Worm (Caenorhabditis elegans) whole organism, L4 larva: ENCODE data around the gene nkb-2.

ENCODE experiments used
- Y48G9A.11 ChIP-seq: fragments of 200-800 bp; sonication (Bioruptor generic); IDR thresholded peaks from 2 replicates; pipeline ENCODE4 v1.3.6; 2022; ENCODE audit warnings: missing genetic modification reagents, missing genetic modification characterization, missing compliant biosample characterization
- dve-1 ChIP-seq: sonication (generic microtip); optimal IDR thresholded peaks from 2 replicates; lab custom pipeline; 2017; ENCODE audit warnings: antibody characterized with exemption, mild to moderate bottlenecking, missing genetic modification characterization, missing compliant biosample characterization; ENCODE audit not compliant: insufficient read depth
- madf-5 ChIP-seq, 2 experiments: fragments of 200-800 bp; sonication (Bioruptor generic); IDR thresholded peaks; 2 replicates each; pipeline ENCODE4 v1.3.6; 2022; ENCODE audit warnings: missing compliant biosample characterization in 2 of 2, missing genetic modification characterization in 2 of 2
- mep-1 ChIP-seq: fragments of 150-350 bp; sonication (generic microtip); optimal IDR thresholded peaks from 3 replicates; lab custom pipeline; 2014; ENCODE audit warnings: missing biosample characterization, missing genetic modification characterization
- nhr-28 ChIP-seq: fragments of 150-350 bp; optimal IDR thresholded peaks from 2 replicates; lab custom pipeline; 2014; ENCODE audit warnings: missing biosample characterization, missing genetic modification characterization
- snpc-4 ChIP-seq: fragments of 150-350 bp; optimal IDR thresholded peaks from 2 replicates; lab custom pipeline; 2014; ENCODE audit warnings: missing biosample characterization, missing genetic modification characterization
- spr-1 ChIP-seq: sonication (generic microtip); optimal IDR thresholded peaks from 2 replicates; lab custom pipeline; 2016; ENCODE audit warnings: mild to moderate bottlenecking, missing genetic modification characterization, missing compliant biosample characterization
- zag-1 ChIP-seq: fragments of 150-350 bp; optimal IDR thresholded peaks from 2 replicates; lab custom pipeline; 2014; ENCODE audit warnings: missing biosample characterization, missing genetic modification characterization

ce11 chrIV:10578367-10578766, 12.4 kb upstream of the nkb-2 start, which contains the start of gene lgc-43:
- TF ChIP-seq nhr-28 (tag; lab: Kevin White, UChicago) (no peak), dve-1 (no peak), mep-1 (tag; lab: Kevin White, UChicago) (no peak), snpc-4 (tag; lab: Kevin White, UChicago) (no peak), Y48G9A.11 (GFP tag; lab: Robert Waterston, UW) (no peak), spr-1 (tag; lab: Kevin White, UChicago) (no peak), madf-5 (GFP tag; IDR thresholded peaks at IDR 0.05; lab: Robert Waterston, UW) (no peak), zag-1 (tag; lab: Kevin White, UChicago) (no peak)
